Worm (Caenorhabditis elegans) whole organism, L4 larva: ENCODE data around the gene C27D9.1.
A peak's percentile ranks its signal among the peaks of the same experiment; 100 is the strongest.

Experiments used
- D1046.2 ChIP-seq: fragments of 200-800 bp; sonication (Bioruptor generic); IDR thresholded peaks from 2 replicates; pipeline ENCODE4 v1.3.6; 2022; ENCODE audit warnings: missing genetic modification characterization, missing compliant biosample characterization
- aha-1 ChIP-seq: fragments of 150-350 bp; peaks from one replicate; lab custom pipeline; 2014; ENCODE audit warnings: missing biosample characterization, missing genetic modification characterization
- ceh-20 ChIP-seq: fragments of 200-800 bp; sonication (Bioruptor generic); IDR thresholded peaks from 2 replicates; pipeline ENCODE4 v1.3.6; 2022; ENCODE audit warnings: missing genetic modification reagents, missing genetic modification characterization, missing compliant biosample characterization
- ceh-28 ChIP-seq: fragments of 150-350 bp; optimal IDR thresholded peaks from 2 replicates; lab custom pipeline; 2014; ENCODE audit warnings: missing biosample characterization, missing genetic modification reagents, missing genetic modification characterization
- ceh-44 ChIP-seq: fragments of 200-800 bp; sonication (Bioruptor generic); IDR thresholded peaks from 2 replicates; pipeline ENCODE4 v1.3.6; 2022; ENCODE audit warnings: missing genetic modification reagents, missing genetic modification characterization, missing compliant biosample characterization
- cey-2 ChIP-seq: sonication (generic microtip); optimal IDR thresholded peaks from 3 replicates; lab custom pipeline; 2017; ENCODE audit warnings: missing genetic modification characterization, mild to moderate bottlenecking, missing compliant biosample characterization, antibody characterized with exemption, borderline replicate concordance; ENCODE audit not compliant: insufficient read depth
- daf-12 ChIP-seq: fragments of 150-350 bp; optimal IDR thresholded peaks from 2 replicates; lab custom pipeline; 2014; ENCODE audit warnings: missing biosample characterization, missing genetic modification reagents, missing genetic modification characterization
- dmd-9 ChIP-seq: fragments of 200-800 bp; sonication (Bioruptor generic); IDR thresholded peaks from 2 replicates; pipeline ENCODE4 v1.3.6; 2022; ENCODE audit warnings: missing genetic modification reagents, missing genetic modification characterization, missing compliant biosample characterization
- duxl-1 ChIP-seq: sonication (generic microtip); optimal IDR thresholded peaks from 2 replicates; lab custom pipeline; 2016; ENCODE audit warnings: mild to moderate bottlenecking, missing genetic modification characterization, moderate library complexity, missing compliant biosample characterization; ENCODE audit not compliant: poor library complexity
- dve-1 ChIP-seq: sonication (generic microtip); optimal IDR thresholded peaks from 2 replicates; lab custom pipeline; 2017; ENCODE audit warnings: antibody characterized with exemption, mild to moderate bottlenecking, missing genetic modification characterization, missing compliant biosample characterization; ENCODE audit not compliant: insufficient read depth
- hlh-11 ChIP-seq: fragments of 200-800 bp; sonication (Bioruptor generic); optimal IDR thresholded peaks from 2 replicates; lab custom pipeline; 2018; ENCODE audit warnings: mild to moderate bottlenecking, missing genetic modification characterization, missing compliant biosample characterization
- lin-15B ChIP-seq: fragments of 150-350 bp; sonication (generic microtip); optimal IDR thresholded peaks from 3 replicates; lab custom pipeline; 2014; ENCODE audit warnings: missing biosample characterization, missing genetic modification characterization
- madf-5 ChIP-seq, 2 experiments: fragments of 200-800 bp; sonication (Bioruptor generic); IDR thresholded peaks; 2 replicates each; pipeline ENCODE4 v1.3.6; 2022; ENCODE audit warnings: missing compliant biosample characterization in 2 of 2, missing genetic modification characterization in 2 of 2
- mdl-1 ChIP-seq, 2 experiments: fragments of 150-350 bp in 1 of 2; sonication (generic microtip) in 1 of 2; optimal IDR thresholded peaks; 2 replicates each; lab custom pipeline; 2014 to 2017; ENCODE audit warnings: missing biosample characterization in 2 of 2, missing genetic modification characterization in 2 of 2
- mdt-29 ChIP-seq: fragments of 200-800 bp; sonication (Bioruptor generic); IDR thresholded peaks from 2 replicates; pipeline ENCODE4 v1.3.6; 2022; ENCODE audit warnings: missing genetic modification reagents, missing genetic modification characterization, missing compliant biosample characterization
- mes-2 ChIP-seq: sonication (generic microtip); optimal IDR thresholded peaks from 2 replicates; lab custom pipeline; 2016; ENCODE audit warnings: missing genotype, mild to moderate bottlenecking, missing genetic modification characterization, missing compliant biosample characterization; ENCODE audit not compliant: poor library complexity, severe bottlenecking
- mxl-3 ChIP-seq: fragments of 200-800 bp; sonication (Bioruptor generic); optimal IDR thresholded peaks from 2 replicates; lab custom pipeline; 2018; ENCODE audit warnings: mild to moderate bottlenecking, missing genetic modification characterization, missing compliant biosample characterization
- nhr-10 ChIP-seq: fragments of 150-350 bp; optimal IDR thresholded peaks from 2 replicates; lab custom pipeline; 2014; ENCODE audit warnings: missing biosample characterization, missing genetic modification characterization
- nhr-111 ChIP-seq: fragments of 200-800 bp; sonication (Bioruptor generic); optimal IDR thresholded peaks from 2 replicates; lab custom pipeline; 2018; ENCODE audit warnings: mild to moderate bottlenecking, missing genetic modification characterization, missing compliant biosample characterization
- nhr-25 ChIP-seq: sonication (generic microtip); optimal IDR thresholded peaks from 2 replicates; lab custom pipeline; 2017; ENCODE audit warnings: missing genetic modification characterization, mild to moderate bottlenecking, missing compliant biosample characterization, antibody characterized with exemption, moderate library complexity, borderline replicate concordance; ENCODE audit not compliant: insufficient read depth
- nhr-28 ChIP-seq: fragments of 150-350 bp; optimal IDR thresholded peaks from 2 replicates; lab custom pipeline; 2014; ENCODE audit warnings: missing biosample characterization, missing genetic modification characterization
- nhr-48 ChIP-seq: sonication (generic microtip); optimal IDR thresholded peaks from 2 replicates; lab custom pipeline; 2016; ENCODE audit warnings: mild to moderate bottlenecking, missing genetic modification characterization, missing compliant biosample characterization
- nhr-6 ChIP-seq: fragments of 150-350 bp; optimal IDR thresholded peaks from 2 replicates; lab custom pipeline; 2014; ENCODE audit warnings: missing biosample characterization, missing genetic modification characterization
- nhr-77 ChIP-seq: fragments of 150-350 bp; optimal IDR thresholded peaks from 2 replicates; lab custom pipeline; 2014; ENCODE audit warnings: missing biosample characterization, missing genetic modification characterization
- php-3 ChIP-seq: fragments of 200-800 bp; sonication (Bioruptor generic); IDR thresholded peaks from 2 replicates; pipeline ENCODE4 v1.3.6; 2022; ENCODE audit warnings: missing genetic modification reagents, missing genetic modification characterization, missing compliant biosample characterization
- pqm-1 ChIP-seq: sonication (generic microtip); optimal IDR thresholded peaks from 2 replicates; lab custom pipeline; 2017; ENCODE audit warnings: missing biosample characterization, missing genetic modification characterization
- saeg-2 ChIP-seq: fragments of 200-800 bp; sonication (Bioruptor generic); IDR thresholded peaks from 2 replicates; pipeline ENCODE4 v1.3.6; 2022; ENCODE audit warnings: missing genetic modification reagents, missing genetic modification characterization, missing compliant biosample characterization
- snpc-4 ChIP-seq: fragments of 150-350 bp; optimal IDR thresholded peaks from 2 replicates; lab custom pipeline; 2014; ENCODE audit warnings: missing biosample characterization, missing genetic modification characterization
- spr-1 ChIP-seq: sonication (generic microtip); optimal IDR thresholded peaks from 2 replicates; lab custom pipeline; 2016; ENCODE audit warnings: mild to moderate bottlenecking, missing genetic modification characterization, missing compliant biosample characterization
- spr-3 ChIP-seq: fragments of 200-800 bp; sonication (Bioruptor generic); optimal IDR thresholded peaks from 2 replicates; lab custom pipeline; 2018; ENCODE audit warnings: mild to moderate bottlenecking, missing genetic modification characterization, missing compliant biosample characterization
- unc-62 ChIP-seq, 3 experiments: fragments of 150-350 bp in 1 of 3; sonication (generic microtip); optimal IDR thresholded peaks in 2 of 3; peaks in 1 of 3; 1 replicate in 1 of 3; 2 replicates in 2 of 3; lab custom pipeline; 2014 to 2017; ENCODE audit warnings: missing biosample characterization in 3 of 3, missing genetic modification characterization in 3 of 3, missing genetic modification reagents in 3 of 3, missing genotype in 1 of 3
- vab-7 ChIP-seq: fragments of 200-800 bp; sonication (Bioruptor generic); IDR thresholded peaks from 2 replicates; pipeline ENCODE4 v1.3.6; 2022; ENCODE audit warnings: missing genetic modification reagents, missing genetic modification characterization, missing compliant biosample characterization

The C27D9.1 gene

DNA sequence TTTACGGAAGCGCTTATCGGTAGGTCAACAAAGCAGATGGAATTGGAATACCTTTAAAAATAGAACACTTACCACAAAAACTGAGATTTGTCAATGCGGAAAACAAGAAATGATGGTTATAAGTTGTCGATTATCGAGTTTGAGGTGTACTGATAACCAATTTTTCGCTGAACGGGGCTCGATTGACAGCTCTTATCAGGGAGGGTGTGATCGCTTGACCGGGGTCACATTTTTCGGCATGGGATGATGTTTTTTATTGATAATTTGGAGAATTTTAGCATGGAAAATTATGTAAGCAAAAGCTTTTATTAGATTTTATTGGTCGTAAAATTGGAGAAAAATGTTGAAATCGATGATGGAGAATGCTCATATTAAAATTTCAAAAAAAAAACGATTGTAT is 16.7 kb downstream of the C27D9.1 start (continued):
- TF ChIP-seq php-3 (peak; percentile 98), nhr-48 (tag; lab: Kevin White, UChicago) (peak; percentile 34), spr-1 (no peak), nhr-111 (GFP tag; lab: Kevin White, UChicago) (no peak)
- TF ChIP-seq, all 104 proteins: peak for 16

DNA sequence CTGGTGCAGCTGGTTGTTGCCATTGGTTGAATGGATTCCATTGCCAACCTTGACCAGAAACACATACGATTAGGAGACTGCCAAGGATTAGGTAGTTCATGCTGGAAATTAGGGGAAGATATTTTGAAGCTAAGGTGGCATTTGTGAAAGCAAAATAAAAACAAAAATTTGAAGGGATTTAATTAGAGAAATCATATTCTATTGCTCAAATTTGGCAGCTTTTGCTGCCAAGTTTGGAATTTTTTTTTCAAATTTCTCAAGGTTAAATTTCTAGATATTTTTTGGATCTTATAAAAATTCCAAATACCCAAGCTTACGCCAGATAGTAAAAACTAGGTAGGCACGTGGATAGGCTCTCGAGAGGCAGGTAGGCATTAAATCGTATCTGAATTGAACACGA is 18.1 kb downstream of the C27D9.1 start, which contains the start of gene F26G1.5:
Gene F26G1.5, minus strand, starts transcription at position 101 of the 400 bp plus-strand sequence.
- no peak for TF ChIP-seq vab-7
- no peak for TF ChIP-seq ceh-28
- TF ChIP-seq saeg-2 (GFP tag; lab: Robert Waterston, UW) = no peak
- no peak for TF ChIP-seq nhr-111 (GFP tag; lab: Kevin White, UChicago)
- TF ChIP-seq dmd-9 = no peak
- no peak for TF ChIP-seq aha-1 (tag; lab: Kevin White, UChicago)
- TF ChIP-seq mdl-1 (tag; optimal IDR thresholded peaks at IDR 0.05; lab: Kevin White, UChicago) = no peak
- no peak for TF ChIP-seq snpc-4 (tag; lab: Kevin White, UChicago)
- no peak for TF ChIP-seq daf-12 (tag; lab: Kevin White, UChicago)
- TF ChIP-seq ceh-20 (GFP tag; lab: Robert Waterston, UW) = no peak
- no peak for TF ChIP-seq nhr-77 (tag; lab: Kevin White, UChicago)
- TF ChIP-seq nhr-10 (tag; lab: Kevin White, UChicago) = no peak
- TF ChIP-seq mxl-3 (GFP tag; lab: Kevin White, UChicago) = no peak
- TF ChIP-seq ceh-44 (GFP tag; lab: Robert Waterston, UW) = no peak
- no peak for TF ChIP-seq mes-2 (tag; lab: Kevin White, UChicago)
- TF ChIP-seq cey-2 (tag; lab: Kevin White, UChicago) = no peak
- no peak for TF ChIP-seq nhr-6 (tag; lab: Kevin White, UChicago)
- TF ChIP-seq madf-5 (GFP tag; IDR thresholded peaks at IDR 0.05; lab: Robert Waterston, UW) = no peak
- no peak for TF ChIP-seq pqm-1 (tag; lab: Kevin White, UChicago)
- no peak for TF ChIP-seq D1046.2 (GFP tag; lab: Robert Waterston, UW)

DNA sequence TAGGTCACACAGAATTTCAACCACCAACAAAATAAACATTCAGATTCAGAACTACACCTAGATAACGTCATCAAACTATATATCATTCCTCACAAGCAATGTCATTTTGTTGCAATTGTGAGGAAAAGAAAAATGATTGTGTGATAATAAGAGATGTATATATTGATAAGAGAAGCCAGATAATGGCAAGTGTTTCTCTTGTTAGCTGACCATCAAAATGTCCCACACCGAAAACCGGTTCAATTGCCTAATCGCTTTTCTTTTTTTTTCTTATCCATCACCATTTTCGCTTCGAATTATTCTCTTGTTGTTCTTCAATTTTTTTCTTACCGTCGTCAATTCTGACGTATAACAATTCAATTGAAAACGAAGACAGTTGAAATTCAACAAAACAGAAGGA is 19.2 kb downstream of the C27D9.1 start:
- TF ChIP-seq mdt-29 (GFP tag; lab: Robert Waterston, UW) = no peak
- TF ChIP-seq nhr-25 (tag; lab: Kevin White, UChicago) = peak; percentile 26
- TF ChIP-seq daf-12 (tag; lab: Kevin White, UChicago) = no peak
- TF ChIP-seq aha-1 (tag; lab: Kevin White, UChicago) = peak; percentile 47
- TF ChIP-seq dve-1 (tag; lab: Kevin White, UChicago) = peak; percentile 35
- peak; percentile 33 for TF ChIP-seq hlh-11 (tag; lab: Kevin White, UChicago)
- TF ChIP-seq nhr-28 = peak; percentile 32
- TF ChIP-seq nhr-48 (tag; lab: Kevin White, UChicago) = peak; percentile 23

DNA sequence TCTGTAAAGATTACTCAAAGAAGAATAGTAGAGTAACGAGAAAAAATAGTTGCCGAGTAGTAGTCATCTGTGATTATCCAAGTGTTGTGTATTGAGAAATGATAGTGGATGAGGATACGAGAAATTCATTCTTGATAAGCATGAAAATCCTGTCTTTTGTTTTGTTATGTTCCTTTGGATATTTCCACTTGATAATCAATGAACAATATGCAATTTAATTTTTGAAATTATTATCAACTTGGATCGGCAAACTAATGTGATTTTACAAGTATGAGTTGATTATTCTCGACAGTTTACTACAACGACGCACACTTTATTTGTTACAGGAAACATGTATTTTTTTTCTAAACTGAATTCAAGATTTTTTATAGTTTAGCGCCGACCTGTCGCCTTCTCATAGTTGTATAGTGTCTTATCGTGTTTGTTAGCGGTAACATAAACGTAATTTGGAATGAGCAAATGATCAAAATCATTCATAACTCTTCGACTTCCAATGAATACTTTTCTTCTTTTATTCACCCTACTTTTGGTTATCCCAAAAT is 20.7 kb downstream of the C27D9.1 start, which contains the start of the genes F26G1.9 and F26G1.10:
Gene F26G1.9, minus strand, starts transcription at position 101 of the 542 bp plus-strand sequence.
Gene F26G1.10, plus strand, starts transcription at position 492 of the 542 bp plus-strand sequence.
- TF ChIP-seq duxl-1 (no peak), aha-1 (tag; lab: Kevin White, UChicago) (peak; percentile 22)

DNA sequence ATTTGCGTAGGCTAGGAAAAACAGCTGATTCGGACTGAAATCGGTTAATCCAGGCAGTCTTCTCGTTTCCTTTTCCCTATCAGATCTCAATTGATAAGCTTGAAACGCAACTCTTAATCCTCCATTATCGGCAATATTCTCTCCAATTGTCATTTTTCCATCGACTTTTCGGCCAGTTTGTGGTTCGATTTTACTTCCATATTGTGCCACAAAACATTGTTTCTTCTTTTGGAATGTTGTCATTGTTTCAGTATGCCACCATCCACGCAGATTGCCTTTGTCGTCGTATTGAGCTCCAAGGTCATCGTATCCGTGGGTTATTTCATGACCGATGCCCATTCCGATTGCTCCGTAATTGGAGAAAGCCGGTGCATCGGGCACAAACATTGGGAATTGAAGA is 22.6 kb downstream of the C27D9.1 start:
- TF ChIP-seq unc-62 (GFP tag; optimal IDR thresholded peaks at IDR 0.05 in 1 of 2; lab: Kevin White, UChicago) = peak in 1 of 2 experiments; percentile 96
- TF ChIP-seq unc-62 (tag; optimal IDR thresholded peaks at IDR 0.05; lab: Kevin White, UChicago) = no peak
- no peak for TF ChIP-seq madf-5 (GFP tag; IDR thresholded peaks at IDR 0.05; lab: Robert Waterston, UW)
- no peak for TF ChIP-seq spr-3
- TF ChIP-seq lin-15B (tag; lab: Kevin White, UChicago) = no peak
- no peak for TF ChIP-seq dve-1 (tag; lab: Kevin White, UChicago)
